Worm (Caenorhabditis elegans): ENCODE data around the gene F56F10.2.
A peak's percentile ranks its signal among the peaks of the same experiment; 100 is the strongest.

F56F10.2 gene

ce11 chrX:863478-863877, 4.1 kb downstream of the F56F10.2 start, which contains the start of gene cdo-1:
Gene cdo-1, minus strand, starts transcription at chrX:863578.
- TF ChIP-seq ceh-19 (GFP tag; optimal IDR thresholded peaks at IDR 0.05) (no peak), Y22D7AL.16 (tag; optimal IDR thresholded peaks at IDR 0.05) (no peak), ceh-22 (tag; optimal IDR thresholded peaks at IDR 0.05) (no peak), elt-4 (tag; optimal IDR thresholded peaks at IDR 0.05) (no peak), npax-4 (tag; optimal IDR thresholded peaks at IDR 0.05) (no peak), hlh-30 (tag; optimal IDR thresholded peaks at IDR 0.05; ENCODE audit: insufficient read depth) (no peak), nhr-232 (tag; optimal IDR thresholded peaks at IDR 0.05) (no peak), unc-86 (tag; optimal IDR thresholded peaks at IDR 0.05) (no peak), dmd-4 (tag; optimal IDR thresholded peaks at IDR 0.05; ENCODE audit: borderline replicate concordance) (no peak), odd-2 (tag; optimal IDR thresholded peaks at IDR 0.05) (no peak), ceh-45 (GFP tag; IDR thresholded peaks at IDR 0.05) (no peak), ama-1 (optimal IDR thresholded peaks at IDR 0.05) (no peak)

- no peak for TF ChIP-seq madf-2 (tag; optimal IDR thresholded peaks at IDR 0.05)
- peak; percentile 77 for TF ChIP-seq elt-2 (tag; optimal IDR thresholded peaks at IDR 0.05)
These were observed 4.9 kb downstream of the F56F10.2 start for ce11 chrX:864293-864731.

DNA sequence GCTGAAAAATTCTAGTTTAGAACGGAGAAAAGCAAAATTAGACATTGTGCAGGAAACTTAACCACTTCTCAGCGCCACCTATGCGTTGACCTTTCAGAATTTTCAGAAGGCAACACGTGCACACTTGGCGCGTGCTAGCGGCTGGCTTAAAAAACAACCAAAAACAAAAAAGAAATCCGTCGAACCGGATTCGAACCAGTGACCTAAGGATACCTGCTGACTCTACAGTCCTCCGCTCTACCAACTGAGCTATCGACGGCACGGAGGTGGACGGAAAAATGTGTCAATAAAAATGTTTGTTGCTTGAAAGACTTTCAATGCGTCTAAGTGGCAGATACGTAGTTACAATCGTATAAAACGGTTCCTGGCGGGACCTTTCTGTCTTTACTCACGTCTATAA, 5.8 kb downstream of the F56F10.2 start:
- TF ChIP-seq zip-5 (tag; optimal IDR thresholded peaks at IDR 0.05) (no peak), sox-4 (tag; optimal IDR thresholded peaks at IDR 0.05) (no peak), lin-11 (tag; optimal IDR thresholded peaks at IDR 0.05) (no peak), sdc-2 (tag; optimal IDR thresholded peaks at IDR 0.05) (no peak), ceh-18 (tag; optimal IDR thresholded peaks at IDR 0.05) (no peak), C08G9.2 (tag; optimal IDR thresholded peaks at IDR 0.05) (no peak), unc-3 (GFP tag; conservative IDR thresholded peaks at IDR 0.05) (no peak), unc-3 (tag; optimal IDR thresholded peaks at IDR 0.05) (no peak), hlh-13 (GFP tag; optimal IDR thresholded peaks at IDR 0.05) (no peak), gmeb-2 (tag; optimal IDR thresholded peaks at IDR 0.05) (no peak), tbx-7 (tag; optimal IDR thresholded peaks at IDR 0.05) (no peak), ceh-9 (tag; optimal IDR thresholded peaks at IDR 0.05) (no peak), hlh-15 (tag; optimal IDR thresholded peaks at IDR 0.05) (no peak), ceh-30 (tag; optimal IDR thresholded peaks at IDR 0.05) (no peak), ceh-14 (tag; optimal IDR thresholded peaks at IDR 0.05) (no peak), mec-3 (tag; optimal IDR thresholded peaks at IDR 0.05; ENCODE audit: borderline replicate concordance) (no peak), ttx-3 (tag; optimal IDR thresholded peaks at IDR 0.05) (no peak), madf-2 (tag; optimal IDR thresholded peaks at IDR 0.05) (no peak)

ce11 chrX:871020-871419, 11.6 kb downstream of the F56F10.2 start, which contains the start of gene lgl-1:
Gene lgl-1, minus strand, starts transcription at chrX:871089.
- peak; percentile 63 for TF ChIP-seq ceh-34 (tag; optimal IDR thresholded peaks at IDR 0.05)
- no peak for TF ChIP-seq ceh-9 (tag; optimal IDR thresholded peaks at IDR 0.05)
- TF ChIP-seq lim-6 (tag; optimal IDR thresholded peaks at IDR 0.05) = no peak
- peak; percentile 73 for TF ChIP-seq tbx-2 (tag; optimal IDR thresholded peaks at IDR 0.05)
- peak; percentile 39 for TF ChIP-seq nfya-1 (tag; optimal IDR thresholded peaks at IDR 0.05)
- peak; percentile 69 for TF ChIP-seq ref-2 (tag; optimal IDR thresholded peaks at IDR 0.05)
- TF ChIP-seq ztf-16 (tag; optimal IDR thresholded peaks at IDR 0.05) = no peak
- TF ChIP-seq fkh-10 (GFP tag; optimal IDR thresholded peaks at IDR 0.05) = peak; percentile 4
- peak; percentile 14 for TF ChIP-seq elt-2 (tag; optimal IDR thresholded peaks at IDR 0.05)
- TF ChIP-seq ceh-24 (tag; optimal IDR thresholded peaks at IDR 0.05) = no peak
- no peak for TF ChIP-seq fkh-6 (tag; optimal IDR thresholded peaks at IDR 0.05)
- TF ChIP-seq elt-4 (tag; optimal IDR thresholded peaks at IDR 0.05) = no peak
- TF ChIP-seq ttx-3 (tag; optimal IDR thresholded peaks at IDR 0.05) = no peak
- TF ChIP-seq pax-1 (tag; optimal IDR thresholded peaks at IDR 0.05) = no peak
- TF ChIP-seq syd-9 (tag; optimal IDR thresholded peaks at IDR 0.05) = no peak
- TF ChIP-seq pros-1 (tag; optimal IDR thresholded peaks at IDR 0.05) = peak; percentile 37
- TF ChIP-seq pat-9 (tag; optimal IDR thresholded peaks at IDR 0.05) = no peak
- TF ChIP-seq fax-1 (tag; optimal IDR thresholded peaks at IDR 0.05) = no peak
- TF ChIP-seq dve-1 (tag; optimal IDR thresholded peaks at IDR 0.05) = no peak
- no peak for TF ChIP-seq ceh-6 (GFP tag; optimal IDR thresholded peaks at IDR 0.05)
- no peak for TF ChIP-seq ceh-45 (GFP tag; IDR thresholded peaks at IDR 0.05)
- TF ChIP-seq eyg-1 (tag; optimal IDR thresholded peaks at IDR 0.05) = no peak
- TF ChIP-seq sox-2 (GFP tag; IDR thresholded peaks at IDR 0.05) = peak; percentile 37; the same call in 1 of the 2 replicates
- TF ChIP-seq dmd-4 (tag; optimal IDR thresholded peaks at IDR 0.05; ENCODE audit: borderline replicate concordance) = no peak
- TF ChIP-seq unc-42 (tag; optimal IDR thresholded peaks at IDR 0.05) = peak; percentile 27
